Worm (Caenorhabditis elegans) whole organism, L4 larva: ENCODE results near the gene T05C7.9.

ENCODE experiments used
- ceh-32 ChIP-seq: sonication (generic microtip); optimal IDR thresholded peaks from 2 replicates; lab custom pipeline; 2016; ENCODE audit warnings: mild to moderate bottlenecking, missing genetic modification characterization, missing compliant biosample characterization; ENCODE audit not compliant: poor library complexity
- ceh-62 ChIP-seq: sonication (generic microtip); optimal IDR thresholded peaks from 2 replicates; lab custom pipeline; 2017; ENCODE audit warnings: missing biosample characterization, missing genetic modification characterization
- daf-12 ChIP-seq: fragments of 150-350 bp; optimal IDR thresholded peaks from 2 replicates; lab custom pipeline; 2014; ENCODE audit warnings: missing biosample characterization, missing genetic modification reagents, missing genetic modification characterization
- daf-16 ChIP-seq, 3 experiments: sonication (generic microtip); optimal IDR thresholded peaks; 2 replicates each; lab custom pipeline; 2016 to 2017; ENCODE audit warnings: missing genetic modification characterization in 3 of 3, missing genetic modification reagents in 3 of 3, mild to moderate bottlenecking in 2 of 3, missing compliant biosample characterization in 2 of 3, missing biosample characterization in 1 of 3, moderate library complexity in 1 of 3
- dpl-1 ChIP-seq: fragments of 150-350 bp; optimal IDR thresholded peaks from 2 replicates; lab custom pipeline; 2014; ENCODE audit warnings: missing biosample characterization, missing genetic modification reagents, missing genetic modification characterization
- nhr-28 ChIP-seq: fragments of 150-350 bp; optimal IDR thresholded peaks from 2 replicates; lab custom pipeline; 2014; ENCODE audit warnings: missing biosample characterization, missing genetic modification characterization
- unc-39 ChIP-seq: sonication (generic microtip); optimal IDR thresholded peaks from 2 replicates; lab custom pipeline; 2017; ENCODE audit warnings: missing biosample characterization, missing genetic modification characterization

DNA sequence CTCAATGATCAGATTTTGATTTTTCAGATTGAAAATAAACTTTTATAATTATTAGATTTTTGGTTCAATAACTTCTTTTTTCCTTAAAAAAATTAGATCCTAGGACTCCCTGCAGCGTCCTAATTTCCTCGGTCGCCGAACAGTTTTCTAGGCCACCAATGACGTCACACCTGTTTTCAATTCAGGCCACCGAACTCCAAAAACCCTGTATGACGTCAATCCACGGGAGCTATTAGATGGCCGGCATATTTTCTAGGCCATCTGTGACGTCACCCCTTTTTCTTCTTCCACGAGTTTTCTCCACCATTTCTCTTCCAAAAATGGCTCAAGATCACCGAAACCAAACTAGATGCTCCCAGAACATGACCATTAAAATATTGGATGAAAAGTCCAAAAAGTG, 7.8 kb upstream of the T05C7.9 start:
- TF ChIP-seq daf-16 (GFP tag; optimal IDR thresholded peaks at IDR 0.05; lab: Kevin White, UChicago): no peak
- no peak for TF ChIP-seq daf-16 (tag; optimal IDR thresholded peaks at IDR 0.05; lab: Kevin White, UChicago)
- TF ChIP-seq ceh-62 (tag; lab: Kevin White, UChicago): no peak
- TF ChIP-seq unc-39 (tag; lab: Kevin White, UChicago): no peak
- TF ChIP-seq nhr-28 (tag; lab: Kevin White, UChicago): no peak
- TF ChIP-seq daf-12 (tag; lab: Kevin White, UChicago): no peak
- TF ChIP-seq dpl-1 (GFP tag; lab: Kevin White, UChicago): no peak
- no peak for TF ChIP-seq ceh-32 (tag; lab: Kevin White, UChicago)
